Worm (Caenorhabditis elegans) whole organism, L1 larva: ENCODE data around the gene C09G12.17.

Source experiments
- blmp-1 ChIP-seq: fragments of 150-350 bp; optimal IDR thresholded peaks from 2 replicates; lab custom pipeline; 2014; ENCODE audit warnings: missing biosample characterization, missing genetic modification characterization
- dpl-1 ChIP-seq, 3 experiments: fragments of 150-350 bp in 2 of 3; sonication (generic microtip) in 1 of 3; optimal IDR thresholded peaks; 2 replicates each; lab custom pipeline; 2014 to 2017; ENCODE audit warnings: missing biosample characterization in 3 of 3, missing genetic modification characterization in 3 of 3, missing genetic modification reagents in 3 of 3
- elt-3 ChIP-seq, 6 experiments: fragments of 150-350 bp in 1 of 6; sonication (generic microtip); optimal IDR thresholded peaks; 2 replicates each; lab custom pipeline; 2017 to 2018; ENCODE audit warnings: missing biosample characterization in 6 of 6, missing genetic modification characterization in 6 of 6, inconsistent platforms in 1 of 6
- fkh-10 ChIP-seq: sonication (generic microtip); optimal IDR thresholded peaks from 2 replicates; lab custom pipeline; 2017; ENCODE audit warnings: missing biosample characterization, missing genetic modification reagents, missing genetic modification characterization
- hpl-2 ChIP-seq: fragments of 150-350 bp; optimal IDR thresholded peaks from 2 replicates; lab custom pipeline; 2014; ENCODE audit warnings: missing biosample characterization, missing genetic modification reagents, missing genetic modification characterization
- lin-13 ChIP-seq: fragments of 150-350 bp; optimal IDR thresholded peaks from 2 replicates; lab custom pipeline; 2014; ENCODE audit warnings: missing biosample characterization, missing genetic modification reagents, missing genetic modification characterization
- mdl-1 ChIP-seq, 2 experiments: fragments of 150-350 bp; optimal IDR thresholded peaks; 2 replicates each; lab custom pipeline; 2014 to 2017; ENCODE audit warnings: missing biosample characterization in 2 of 2, missing genetic modification characterization in 2 of 2, inconsistent platforms in 1 of 2
- nhr-76 ChIP-seq: sonication (generic microtip); optimal IDR thresholded peaks from 2 replicates; lab custom pipeline; 2017; ENCODE audit warnings: missing biosample characterization, missing genetic modification characterization
- nhr-77 ChIP-seq: fragments of 150-350 bp; optimal IDR thresholded peaks from 2 replicates; lab custom pipeline; 2014; ENCODE audit warnings: missing biosample characterization, missing genetic modification characterization
- rnt-1 ChIP-seq: sonication (generic microtip); optimal IDR thresholded peaks from 2 replicates; lab custom pipeline; 2016; ENCODE audit warnings: mild to moderate bottlenecking, missing genetic modification characterization, moderate library complexity, missing compliant biosample characterization
- skn-1 ChIP-seq: fragments of 150-350 bp; optimal IDR thresholded peaks from 2 replicates; lab custom pipeline; 2014; ENCODE audit warnings: missing biosample characterization, missing genetic modification characterization
- snpc-4 ChIP-seq: fragments of 150-350 bp; optimal IDR thresholded peaks from 2 replicates; lab custom pipeline; 2014; ENCODE audit warnings: missing biosample characterization, missing genetic modification characterization
- unc-98 ChIP-seq: fragments of 200-800 bp; sonication (Bioruptor generic); IDR thresholded peaks from 2 replicates; pipeline ENCODE4 v1.3.6; 2022; ENCODE audit warnings: missing genetic modification characterization, missing compliant biosample characterization
- zag-1 ChIP-seq: fragments of 150-350 bp; optimal IDR thresholded peaks from 2 replicates; lab custom pipeline; 2014; ENCODE audit warnings: missing biosample characterization, missing genetic modification characterization

- no peak for TF ChIP-seq nhr-76 (tag; lab: Kevin White, UChicago)
- TF ChIP-seq dpl-1 (GFP tag; optimal IDR thresholded peaks at IDR 0.05; lab: Kevin White, UChicago): no peak
- TF ChIP-seq snpc-4 (tag; lab: Kevin White, UChicago): no peak
- TF ChIP-seq blmp-1 (tag; lab: Kevin White, UChicago): no peak
- TF ChIP-seq zag-1 (tag; lab: Kevin White, UChicago): no peak
- no peak for TF ChIP-seq lin-13 (GFP tag; lab: Kevin White, UChicago)
- TF ChIP-seq rnt-1 (tag; lab: Kevin White, UChicago): no peak
- TF ChIP-seq fkh-10 (GFP tag; lab: Kevin White, UChicago): no peak
- TF ChIP-seq unc-98 (GFP tag; lab: Robert Waterston, UW): no peak
- no peak for TF ChIP-seq mdl-1 (tag; optimal IDR thresholded peaks at IDR 0.05; lab: Kevin White, UChicago)
- TF ChIP-seq hpl-2: no peak
- no peak for TF ChIP-seq nhr-77
- no peak for TF ChIP-seq skn-1 (tag; lab: Kevin White, UChicago)
- TF ChIP-seq elt-3 (tag; optimal IDR thresholded peaks at IDR 0.05; lab: Kevin White, UChicago): no peak
Observed at ce11 chrIV:3539872-3540271, 43.6 kb upstream of the C09G12.17 start, which contains the start of gene B0212.3.
